Fruit fly (Drosophila melanogaster): ENCODE data around the gene GluRS-m.

dm6 chr3L:16419059-16419773 lies 2.2 kb upstream of the GluRS-m start, which contains the start of the genes TyrRS and CG33158:
- TF ChIP-seq CTCF (optimal IDR thresholded peaks at IDR 0.05) (no peak), CG8478 (optimal IDR thresholded peaks at IDR 0.05) (no peak)

Measured in S2 (cell line).